Fruit fly (Drosophila melanogaster): ENCODE measurements around the gene REPTOR-BP.

DNA sequence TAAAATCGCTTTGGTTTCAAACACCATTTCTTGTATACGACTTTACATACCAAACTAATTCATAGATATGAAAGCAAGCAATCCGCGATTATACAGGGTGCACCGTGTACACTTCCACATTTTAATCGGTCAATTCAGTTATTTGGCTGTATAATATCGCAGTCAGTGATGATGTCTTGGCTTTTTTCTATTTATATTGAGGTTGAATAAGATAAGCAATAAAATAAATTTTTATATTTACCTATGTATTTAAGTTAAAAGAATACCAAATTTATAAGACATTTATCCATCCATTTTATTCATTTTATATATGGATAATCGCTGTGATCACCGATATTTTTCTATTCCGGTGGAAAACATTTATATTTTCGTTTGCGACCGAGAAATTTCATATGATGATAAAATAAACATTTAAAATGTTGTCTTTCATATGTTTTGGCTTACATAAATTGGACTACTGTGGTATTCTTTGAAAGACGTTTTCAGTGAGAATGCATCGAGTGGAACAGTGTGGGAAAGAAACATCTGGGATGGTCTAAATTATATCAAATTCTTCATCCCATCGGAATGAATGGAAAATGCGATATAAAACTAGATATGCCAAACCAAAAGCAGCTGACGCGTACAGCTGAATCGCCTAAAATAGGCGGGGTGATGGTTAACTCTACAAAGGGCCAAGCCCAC, 37.1 kb upstream of the REPTOR-BP start, which contains the start of gene CG5708:
- TF ChIP-seq Myc (optimal IDR thresholded peaks at IDR 0.05) (no peak), h (optimal IDR thresholded peaks at IDR 0.05) (no peak)

Data from Kc167 (cell line).